Fruit fly (Drosophila melanogaster) whole organism, embryonic: ENCODE data around the gene CG7565.
A peak's percentile ranks its signal among the peaks of the same experiment; 100 is the strongest.

Source experiments
- ATbp ChIP-seq: fragments of 200-800 bp; sonication (Bioruptor generic); optimal IDR thresholded peaks from 2 replicates; lab custom pipeline; 2017; ENCODE audit warnings: missing biosample characterization, mild to moderate bottlenecking, missing genetic modification characterization, missing genetic modification reagents
- Adf1 ChIP-seq: fragments of 200-800 bp; sonication (Bioruptor generic); IDR thresholded peaks from 2 replicates; pipeline ENCODE4 v1.3.6; 2022; ENCODE audit warnings: missing biosample characterization, missing genetic modification characterization
- Bdp1 ChIP-seq: fragments of 200-800 bp; sonication (Bioruptor generic); optimal IDR thresholded peaks from 3 replicates; lab custom pipeline; 2016; ENCODE audit warnings: missing biosample characterization, missing genetic modification characterization
- CG10654 ChIP-seq: fragments of 200-800 bp; sonication (Bioruptor generic); optimal IDR thresholded peaks from 2 replicates; lab custom pipeline; 2016; ENCODE audit warnings: missing biosample characterization, missing genetic modification characterization
- CG11560 ChIP-seq: fragments of 200-800 bp; sonication (Bioruptor generic); IDR thresholded peaks from 3 replicates; pipeline ENCODE4 v1.3.6; 2022; ENCODE audit warnings: missing biosample characterization, missing genetic modification characterization
- CG13123 ChIP-seq: fragments of 200-800 bp; sonication (Bioruptor generic); optimal IDR thresholded peaks from 2 replicates; lab custom pipeline; 2016; ENCODE audit warnings: missing biosample characterization, missing genetic modification characterization
- CG13624 ChIP-seq: fragments of 200-800 bp; sonication (Bioruptor generic); optimal IDR thresholded peaks from 2 replicates; lab custom pipeline; 2016; ENCODE audit warnings: missing biosample characterization, missing genetic modification characterization
- CG14710 ChIP-seq: fragments of 200-800 bp; sonication (Bioruptor generic); optimal IDR thresholded peaks from 3 replicates; lab custom pipeline; 2019; ENCODE audit warnings: missing biosample characterization, mild to moderate bottlenecking, missing genetic modification characterization, moderate library complexity
- CG15601 ChIP-seq: fragments of 200-800 bp; sonication (Bioruptor generic); optimal IDR thresholded peaks from 3 replicates; lab custom pipeline; 2019; ENCODE audit warnings: missing biosample characterization, mild to moderate bottlenecking, missing genetic modification characterization, moderate library complexity
- CG16813 ChIP-seq: fragments of 200-800 bp; sonication (Bioruptor generic); IDR thresholded peaks from 3 replicates; pipeline ENCODE4 v1.3.6; 2022; ENCODE audit warnings: missing biosample characterization, missing genetic modification characterization; ENCODE audit not compliant: partially characterized antibody
- CG16815 ChIP-seq: fragments of 200-800 bp; sonication (Bioruptor generic); optimal IDR thresholded peaks from 3 replicates; lab custom pipeline; 2017; ENCODE audit warnings: missing biosample characterization, mild to moderate bottlenecking, missing genetic modification characterization
- CG17802 ChIP-seq: fragments of 200-800 bp; sonication (Bioruptor generic); optimal IDR thresholded peaks from 2 replicates; lab custom pipeline; 2018; ENCODE audit warnings: missing biosample characterization, mild to moderate bottlenecking, missing genetic modification characterization, moderate library complexity
- CG2199 ChIP-seq: fragments of 200-800 bp; sonication (Bioruptor generic); IDR thresholded peaks from 3 replicates; pipeline ENCODE4 v1.3.6; 2022; ENCODE audit warnings: missing biosample characterization, missing genetic modification characterization
- CG3407 ChIP-seq: fragments of 200-800 bp; sonication (Bioruptor generic); optimal IDR thresholded peaks from 2 replicates; lab custom pipeline; 2018; ENCODE audit warnings: missing biosample characterization, mild to moderate bottlenecking, missing genetic modification characterization
- CG3726 ChIP-seq: fragments of 200-800 bp; sonication (Bioruptor generic); IDR thresholded peaks from 3 replicates; pipeline ENCODE4, ENCODE4 v1.3.6; 2022; ENCODE audit warnings: missing biosample characterization, missing genetic modification characterization
- CG4854 ChIP-seq: fragments of 200-800 bp; sonication (Bioruptor generic); optimal IDR thresholded peaks from 2 replicates; lab custom pipeline; 2016; ENCODE audit warnings: missing biosample characterization, missing genetic modification characterization, inconsistent platforms
- CG6272 ChIP-seq: fragments of 200-800 bp; sonication (Bioruptor generic); IDR thresholded peaks from 2 replicates; pipeline ENCODE4 v1.3.6; 2022; ENCODE audit warnings: missing biosample characterization, missing genetic modification characterization
- CG6765 ChIP-seq: fragments of 200-800 bp; sonication (Bioruptor generic); optimal IDR thresholded peaks from 3 replicates; lab custom pipeline; 2017; ENCODE audit warnings: missing biosample characterization, mild to moderate bottlenecking, missing genetic modification characterization
- CG7839 ChIP-seq: fragments of 200-800 bp; sonication (Bioruptor generic); optimal IDR thresholded peaks from 3 replicates; lab custom pipeline; 2018; ENCODE audit warnings: missing biosample characterization, mild to moderate bottlenecking, missing genetic modification characterization, moderate library complexity
- CG9437 ChIP-seq: fragments of 200-800 bp; sonication (Bioruptor generic); optimal IDR thresholded peaks from 2 replicates; lab custom pipeline; 2018; ENCODE audit warnings: missing biosample characterization, mild to moderate bottlenecking, missing genetic modification characterization
- CrebB ChIP-seq: fragments of 200-800 bp; sonication (Bioruptor generic); optimal IDR thresholded peaks from 3 replicates; lab custom pipeline; 2018; ENCODE audit warnings: missing biosample characterization, mild to moderate bottlenecking, missing genetic modification characterization
- Dll ChIP-seq: fragments of 200-800 bp; sonication (Bioruptor generic); IDR thresholded peaks from 4 replicates; pipeline ENCODE4 v1.3.6; 2022; ENCODE audit warnings: missing biosample characterization, missing genetic modification characterization; ENCODE audit not compliant: partially characterized antibody
- Fer1 ChIP-seq: fragments of 200-800 bp; sonication (Bioruptor generic); optimal IDR thresholded peaks from 2 replicates; lab custom pipeline; 2017; ENCODE audit warnings: missing biosample characterization, mild to moderate bottlenecking, missing genetic modification characterization
- Gug ChIP-seq: fragments of 200-800 bp; sonication (Bioruptor generic); IDR thresholded peaks from 4 replicates; pipeline ENCODE4 v1.3.6; 2022; ENCODE audit warnings: missing biosample characterization, missing genetic modification characterization
- HmgZ ChIP-seq: fragments of 200-800 bp; sonication (Bioruptor generic); optimal IDR thresholded peaks from 2 replicates; lab custom pipeline; 2018; ENCODE audit warnings: missing biosample characterization, mild to moderate bottlenecking, missing genetic modification characterization
- Lim3 ChIP-seq: fragments of 200-800 bp; sonication (Bioruptor generic); IDR thresholded peaks from 2 replicates; pipeline ENCODE4 v1.3.6; 2022; ENCODE audit warnings: missing biosample characterization, missing genetic modification characterization
- Neu2 ChIP-seq: fragments of 200-800 bp; sonication (Bioruptor generic); optimal IDR thresholded peaks from 3 replicates; lab custom pipeline; 2016; ENCODE audit warnings: missing biosample characterization, missing genetic modification characterization, borderline replicate concordance
- Sox102F ChIP-seq: fragments of 200-800 bp; sonication (Bioruptor generic); optimal IDR thresholded peaks from 2 replicates; lab custom pipeline; 2018; ENCODE audit warnings: missing biosample characterization, mild to moderate bottlenecking, missing genetic modification characterization, moderate library complexity
- Stat92E ChIP-seq, 3 experiments: fragments of >200 bp in 2 of 3; fragments of 200-800 bp in 1 of 3; sonication (Bioruptor generic) in 1 of 3; optimal IDR thresholded peaks; 2 replicates each; lab custom pipeline; 2017 to 2019; ENCODE audit warnings: missing biosample characterization in 3 of 3, missing genetic modification characterization in 3 of 3, mild to moderate bottlenecking in 1 of 3, moderate library complexity in 1 of 3
- abd-A ChIP-seq: fragments of 200-800 bp; sonication (Bioruptor generic); optimal IDR thresholded peaks from 3 replicates; lab custom pipeline; 2019; ENCODE audit warnings: missing biosample characterization, mild to moderate bottlenecking, missing genetic modification characterization, moderate library complexity
- ac ChIP-seq: fragments of 200-800 bp; sonication (Bioruptor generic); optimal IDR thresholded peaks from 3 replicates; lab custom pipeline; 2017; ENCODE audit warnings: missing biosample characterization, mild to moderate bottlenecking, missing genetic modification characterization
- ash1 ChIP-seq: fragments of 200-800 bp; sonication (Bioruptor generic); optimal IDR thresholded peaks from 2 replicates; lab custom pipeline; 2018; ENCODE audit warnings: missing biosample characterization, mild to moderate bottlenecking, missing genetic modification characterization
- ato ChIP-seq: fragments of 200-800 bp; sonication (Bioruptor generic); IDR thresholded peaks from 2 replicates; pipeline ENCODE4 v1.3.6; 2022; ENCODE audit warnings: missing biosample characterization, missing genetic modification characterization; ENCODE audit not compliant: partially characterized antibody
- chn ChIP-seq: fragments of 200-800 bp; sonication (Bioruptor generic); optimal IDR thresholded peaks from 2 replicates; lab custom pipeline; 2016; ENCODE audit warnings: missing biosample characterization, missing genetic modification characterization
- corto ChIP-seq: fragments of 200-800 bp; sonication (Bioruptor generic); optimal IDR thresholded peaks from 2 replicates; lab custom pipeline; 2016; ENCODE audit warnings: missing biosample characterization, mild to moderate bottlenecking, missing genetic modification characterization, moderate library complexity
- crp ChIP-seq, 2 experiments: fragments of 200-800 bp; sonication (Bioruptor generic); optimal IDR thresholded peaks; 2 replicates in 1 of 2; 3 replicates in 1 of 2; lab custom pipeline; 2017; ENCODE audit warnings: missing biosample characterization in 2 of 2, missing genetic modification characterization in 2 of 2, mild to moderate bottlenecking in 1 of 2, moderate library complexity in 1 of 2
- dati ChIP-seq: fragments of 200-800 bp; sonication (Bioruptor generic); IDR thresholded peaks from 2 replicates; pipeline ENCODE4 v1.3.6; 2022; ENCODE audit warnings: missing biosample characterization, missing genetic modification characterization
- jigr1 ChIP-seq: fragments of 200-800 bp; sonication (Bioruptor generic); IDR thresholded peaks from 3 replicates; pipeline ENCODE4 v1.3.6; 2022; ENCODE audit warnings: missing biosample characterization, missing genetic modification characterization
- lilli ChIP-seq: fragments of 200-800 bp; sonication (Bioruptor generic); optimal IDR thresholded peaks from 3 replicates; lab custom pipeline; 2016; ENCODE audit warnings: missing biosample characterization, missing genetic modification characterization
- lov ChIP-seq, 2 experiments: fragments of 200-800 bp in 1 of 2; fragments of >200 bp in 1 of 2; sonication (Bioruptor generic) in 1 of 2; IDR thresholded peaks in 1 of 2; optimal IDR thresholded peaks in 1 of 2; 2 replicates in 1 of 2; 3 replicates in 1 of 2; pipeline versions ENCODE4 v1.3.6 to Lab custom; 2017 to 2022; ENCODE audit warnings: missing biosample characterization in 1 of 2, missing genetic modification characterization in 1 of 2
- schlank ChIP-seq: fragments of 200-800 bp; sonication (Bioruptor generic); optimal IDR thresholded peaks from 2 replicates; lab custom pipeline; 2018; ENCODE audit warnings: missing biosample characterization, mild to moderate bottlenecking, missing genetic modification characterization
- scrt ChIP-seq: fragments of 200-800 bp; sonication (Bioruptor generic); optimal IDR thresholded peaks from 2 replicates; lab custom pipeline; 2018; ENCODE audit warnings: missing biosample characterization, mild to moderate bottlenecking, missing genetic modification characterization, moderate library complexity
- seq ChIP-seq: fragments of 200-800 bp; sonication (Bioruptor generic); IDR thresholded peaks from 2 replicates; pipeline ENCODE4 v1.3.6; 2022; ENCODE audit warnings: missing biosample characterization, missing genetic modification characterization
- stwl ChIP-seq: fragments of 200-800 bp; sonication (Bioruptor generic); optimal IDR thresholded peaks from 3 replicates; lab custom pipeline; 2018; ENCODE audit warnings: missing biosample characterization, mild to moderate bottlenecking, missing genetic modification characterization, moderate library complexity
- usp ChIP-seq: fragments of >200 bp; optimal IDR thresholded peaks from 2 replicates; lab custom pipeline; 2017; ENCODE audit warnings: missing biosample characterization, missing genetic modification characterization
- vfl ChIP-seq: fragments of 200-800 bp; sonication (Bioruptor generic); optimal IDR thresholded peaks from 2 replicates; lab custom pipeline; 2016; ENCODE audit warnings: missing biosample characterization, missing genetic modification characterization
- wdn ChIP-seq: fragments of 200-800 bp; sonication (Bioruptor generic); IDR thresholded peaks from 2 replicates; pipeline ENCODE4 v1.3.6; 2022; ENCODE audit warnings: missing biosample characterization, missing genetic modification characterization
- zen2 ChIP-seq: fragments of 200-800 bp; sonication (Bioruptor generic); IDR thresholded peaks from 3 replicates; pipeline ENCODE4 v1.3.6; 2022; ENCODE audit warnings: missing biosample characterization, missing genetic modification characterization; ENCODE audit not compliant: partially characterized antibody
- zf30C ChIP-seq: fragments of 200-800 bp; sonication (Bioruptor generic); optimal IDR thresholded peaks from 3 replicates; lab custom pipeline; 2018; ENCODE audit warnings: missing biosample characterization, mild to moderate bottlenecking, missing genetic modification characterization

CG7565 gene

dm6 chr3L:8096106-8096558, 4.5 kb upstream of the CG7565 start (continued):
- TF ChIP-seq CrebB (tag; lab: Kevin White, UChicago) (peak; percentile 90), Stat92E (GFP tag; optimal IDR thresholded peaks at IDR 0.05; lab: Kevin White, UChicago) (peak in 1 of 3 experiments; percentile 83), crp (GFP tag; optimal IDR thresholded peaks at IDR 0.05; lab: Kevin White, UChicago) (peak in 1 of 2 experiments; percentile 56), Neu2 (no peak), chn (peak; percentile 78), Lim3 (GFP tag; lab: Robert Waterston, UW) (peak; percentile 71), Adf1 (GFP tag; lab: Robert Waterston, UW) (peak; percentile 97), dati (GFP tag; lab: Robert Waterston, UW) (no peak), CG2199 (no peak; the same call in 2 of the 3 replicates), jigr1 (GFP tag; lab: Robert Waterston, UW) (peak; percentile 79; the same call in 2 of the 3 replicates), CG15601 (tag; lab: Kevin White, UChicago) (peak; percentile 63), Fer1 (GFP tag; lab: Kevin White, UChicago) (peak; percentile 99), seq (peak; percentile 97), abd-A (tag; lab: Kevin White, UChicago) (peak; percentile 56), ATbp (peak; percentile 88), HmgZ (peak; percentile 97), CG7839 (peak; percentile 97), Sox102F (GFP tag; lab: Kevin White, UChicago) (peak; percentile 95), CG13624 (GFP tag; lab: Kevin White, UChicago) (peak; percentile 94), schlank (tag; lab: Kevin White, UChicago) (peak; percentile 90), CG3407 (GFP tag; lab: Kevin White, UChicago) (peak; percentile 80), CG3726 (GFP tag; lab: Robert Waterston, UW) (peak; percentile 85; the same call in 2 of the 3 replicates), CG16813 (no peak), corto (peak; percentile 79), CG4854 (GFP tag; lab: Kevin White, UChicago) (peak; percentile 82), CG17802 (tag; lab: Kevin White, UChicago) (peak; percentile 55), CG16815 (peak; percentile 88), CG14710 (tag; lab: Kevin White, UChicago) (peak; percentile 45), CG6272 (GFP tag; lab: Robert Waterston, UW) (peak; percentile 90), ac (GFP tag; lab: Kevin White, UChicago) (no peak), Dll (GFP tag; lab: Robert Waterston, UW) (no peak), Gug (peak; percentile 92; the same call in 3 of the 4 replicates), Bdp1 (GFP tag; lab: Kevin White, UChicago) (peak; percentile 60), CG9437 (peak; percentile 91), CG13123 (GFP tag; lab: Kevin White, UChicago) (peak; percentile 76), zen2 (GFP tag; lab: Robert Waterston, UW) (no peak), stwl (tag; lab: Kevin White, UChicago) (no peak), lilli (GFP tag; lab: Kevin White, UChicago) (peak; percentile 96), scrt (GFP tag; lab: Kevin White, UChicago) (peak; percentile 94), CG6765 (GFP tag; lab: Kevin White, UChicago) (peak; percentile 95), CG10654 (GFP tag; lab: Kevin White, UChicago) (peak; percentile 90), lov (optimal IDR thresholded peaks at IDR 0.05; lab: Kevin White, UChicago) (no peak), lov (GFP tag; IDR thresholded peaks at IDR 0.05; lab: Robert Waterston, UW) (peak; percentile 60; the same call in 1 of the 3 replicates), ato (GFP tag; lab: Robert Waterston, UW) (no peak), ash1 (GFP tag; lab: Kevin White, UChicago) (peak; percentile 52), usp (GFP tag; lab: Kevin White, UChicago) (no peak), zf30C (GFP tag; lab: Kevin White, UChicago) (peak; percentile 92), CG11560 (tag; lab: Robert Waterston, UW) (peak; percentile 89), vfl (GFP tag; lab: Kevin White, UChicago) (peak; percentile 89), wdn (GFP tag; lab: Robert Waterston, UW) (peak; percentile 94)
